Fruit fly (Drosophila melanogaster) whole organism, embryonic: ENCODE measurements around the gene CG13912.

ENCODE experiments used
- ATbp ChIP-seq: fragments of 200-800 bp; sonication (Bioruptor generic); optimal IDR thresholded peaks from 2 replicates; lab custom pipeline; 2017; ENCODE audit warnings: missing biosample characterization, mild to moderate bottlenecking, missing genetic modification characterization, missing genetic modification reagents
- CG11504 ChIP-seq: fragments of 200-800 bp; sonication (Bioruptor generic); optimal IDR thresholded peaks from 3 replicates; lab custom pipeline; 2019; ENCODE audit warnings: missing biosample characterization, mild to moderate bottlenecking, missing genetic modification characterization, moderate library complexity
- CG12071 ChIP-seq: fragments of 200-800 bp; sonication (Bioruptor generic); optimal IDR thresholded peaks from 3 replicates; lab custom pipeline; 2018; ENCODE audit warnings: missing biosample characterization, mild to moderate bottlenecking, missing genetic modification characterization
- CG12659 ChIP-seq: fragments of 200-800 bp; sonication (Bioruptor generic); optimal IDR thresholded peaks from 3 replicates; lab custom pipeline; 2017; ENCODE audit warnings: mild to moderate bottlenecking, missing biosample characterization, missing genetic modification reagents, missing genetic modification characterization
- CG13296 ChIP-seq: fragments of 200-800 bp; sonication (Bioruptor generic); optimal IDR thresholded peaks from 3 replicates; lab custom pipeline; 2018; ENCODE audit warnings: missing biosample characterization, mild to moderate bottlenecking, missing genetic modification characterization
- CG13424 ChIP-seq: fragments of 200-800 bp; sonication (Bioruptor generic); optimal IDR thresholded peaks from 2 replicates; lab custom pipeline; 2019; ENCODE audit warnings: missing biosample characterization, mild to moderate bottlenecking, missing genetic modification characterization, moderate library complexity
- CG17385 ChIP-seq: fragments of 200-800 bp; sonication (Bioruptor generic); optimal IDR thresholded peaks from 3 replicates; lab custom pipeline; 2018; ENCODE audit warnings: missing biosample characterization, mild to moderate bottlenecking, missing genetic modification characterization
- CG17568 ChIP-seq: fragments of 200-800 bp; sonication (Bioruptor generic); optimal IDR thresholded peaks from 2 replicates; lab custom pipeline; 2018; ENCODE audit warnings: missing biosample characterization, mild to moderate bottlenecking, missing genetic modification characterization, moderate library complexity
- CG17802 ChIP-seq: fragments of 200-800 bp; sonication (Bioruptor generic); optimal IDR thresholded peaks from 2 replicates; lab custom pipeline; 2018; ENCODE audit warnings: missing biosample characterization, mild to moderate bottlenecking, missing genetic modification characterization, moderate library complexity
- CG1832 ChIP-seq: fragments of 200-800 bp; sonication (Bioruptor generic); optimal IDR thresholded peaks from 2 replicates; lab custom pipeline; 2017; ENCODE audit warnings: missing biosample characterization, mild to moderate bottlenecking, missing genetic modification characterization, inconsistent platforms
- CG18476 ChIP-seq: fragments of 200-800 bp; sonication (Bioruptor generic); optimal IDR thresholded peaks from 2 replicates; lab custom pipeline; 2016; ENCODE audit warnings: missing biosample characterization, mild to moderate bottlenecking, missing genetic modification characterization
- CG18619 ChIP-seq: fragments of 200-800 bp; sonication (Bioruptor generic); optimal IDR thresholded peaks from 3 replicates; lab custom pipeline; 2017; ENCODE audit warnings: missing biosample characterization, mild to moderate bottlenecking, missing genetic modification characterization
- CG18764 ChIP-seq: fragments of 200-800 bp; sonication (Bioruptor generic); optimal IDR thresholded peaks from 3 replicates; lab custom pipeline; 2016; ENCODE audit warnings: missing biosample characterization, missing genetic modification characterization
- CG2678 ChIP-seq: fragments of 200-800 bp; sonication (Bioruptor generic); optimal IDR thresholded peaks from 3 replicates; lab custom pipeline; 2019; ENCODE audit warnings: missing biosample characterization, mild to moderate bottlenecking, missing genetic modification characterization, moderate library complexity
- CG3065 ChIP-seq: fragments of 200-800 bp; sonication (Bioruptor generic); optimal IDR thresholded peaks from 2 replicates; lab custom pipeline; 2016; ENCODE audit warnings: missing biosample characterization, missing genetic modification characterization
- CG32532 ChIP-seq: fragments of 200-800 bp; sonication (Bioruptor generic); IDR thresholded peaks from 2 replicates; pipeline ENCODE4 v1.3.6; 2022; ENCODE audit warnings: missing biosample characterization, missing genetic modification characterization
- CG33557 ChIP-seq: fragments of 200-800 bp; sonication (Bioruptor generic); optimal IDR thresholded peaks from 2 replicates; lab custom pipeline; 2019; ENCODE audit warnings: missing biosample characterization, mild to moderate bottlenecking, missing genetic modification characterization, moderate library complexity
- CG34376 ChIP-seq: fragments of 200-800 bp; sonication (Bioruptor generic); optimal IDR thresholded peaks from 2 replicates; lab custom pipeline; 2018; ENCODE audit warnings: missing biosample characterization, mild to moderate bottlenecking, missing genetic modification characterization
- CG3995 ChIP-seq: fragments of 200-800 bp; sonication (Bioruptor generic); optimal IDR thresholded peaks from 3 replicates; lab custom pipeline; 2016; ENCODE audit warnings: missing biosample characterization, missing genetic modification characterization
- CG4360 ChIP-seq: fragments of 200-800 bp; sonication (Bioruptor generic); IDR thresholded peaks from 2 replicates; pipeline ENCODE4 v1.3.6; 2022; ENCODE audit warnings: missing biosample characterization, missing genetic modification characterization
- CG4730 ChIP-seq: fragments of 200-800 bp; sonication (Bioruptor generic); IDR thresholded peaks from 2 replicates; pipeline ENCODE4 v1.3.6; 2022; ENCODE audit warnings: missing biosample characterization, missing genetic modification characterization
- CG7271 ChIP-seq: fragments of 200-800 bp; sonication (Bioruptor generic); optimal IDR thresholded peaks from 2 replicates; lab custom pipeline; 2018; ENCODE audit warnings: missing biosample characterization, mild to moderate bottlenecking, missing genetic modification characterization, moderate library complexity
- CG9727 ChIP-seq: fragments of 200-800 bp; sonication (Bioruptor generic); optimal IDR thresholded peaks from 3 replicates; lab custom pipeline; 2017; ENCODE audit warnings: missing biosample characterization, mild to moderate bottlenecking, missing genetic modification characterization
- CG9797 ChIP-seq: fragments of 200-800 bp; sonication (Bioruptor generic); optimal IDR thresholded peaks from 3 replicates; lab custom pipeline; 2018; ENCODE audit warnings: missing biosample characterization, mild to moderate bottlenecking, missing genetic modification characterization
- CrebB ChIP-seq: fragments of 200-800 bp; sonication (Bioruptor generic); optimal IDR thresholded peaks from 3 replicates; lab custom pipeline; 2018; ENCODE audit warnings: missing biosample characterization, mild to moderate bottlenecking, missing genetic modification characterization
- D19B ChIP-seq: fragments of 200-800 bp; sonication (Bioruptor generic); optimal IDR thresholded peaks from 2 replicates; lab custom pipeline; 2017; ENCODE audit warnings: missing biosample characterization, mild to moderate bottlenecking, missing genetic modification characterization
- E2f1 ChIP-seq: fragments of 200-800 bp; sonication (Bioruptor generic); IDR thresholded peaks from 2 replicates; pipeline ENCODE4 v1.3.6; 2022; ENCODE audit warnings: missing biosample characterization, missing genetic modification characterization
- Fer3 ChIP-seq: fragments of 200-800 bp; sonication (Bioruptor generic); optimal IDR thresholded peaks from 2 replicates; lab custom pipeline; 2018; ENCODE audit warnings: missing biosample characterization, mild to moderate bottlenecking, missing genetic modification characterization, moderate library complexity
- HLH4C ChIP-seq: fragments of 200-800 bp; sonication (Bioruptor generic); IDR thresholded peaks from 3 replicates; pipeline ENCODE4 v1.3.6; 2022; ENCODE audit warnings: missing biosample characterization, missing genetic modification characterization; ENCODE audit not compliant: partially characterized antibody
- MBD-R2 ChIP-seq: fragments of 200-800 bp; sonication (Bioruptor generic); IDR thresholded peaks from 2 replicates; pipeline ENCODE4 v1.3.6; 2022; ENCODE audit warnings: missing biosample characterization, missing genetic modification characterization
- Myb ChIP-seq: fragments of 200-800 bp; sonication (Bioruptor generic); optimal IDR thresholded peaks from 2 replicates; lab custom pipeline; 2016; ENCODE audit warnings: missing biosample characterization, missing genetic modification characterization
- PHDP ChIP-seq: fragments of 200-800 bp; sonication (Bioruptor generic); optimal IDR thresholded peaks from 3 replicates; lab custom pipeline; 2018; ENCODE audit warnings: missing biosample characterization, mild to moderate bottlenecking, missing genetic modification characterization, moderate library complexity
- Pdp1 ChIP-seq, 2 experiments: fragments of 200-800 bp; sonication (Bioruptor generic); optimal IDR thresholded peaks; 3 replicates each; lab custom pipeline; 2016; ENCODE audit warnings: missing biosample characterization in 2 of 2, missing genetic modification characterization in 2 of 2, mild to moderate bottlenecking in 1 of 2, moderate library complexity in 1 of 2
- Sry-δ ChIP-seq: fragments of 200-800 bp; sonication (Bioruptor generic); optimal IDR thresholded peaks from 2 replicates; lab custom pipeline; 2016; ENCODE audit warnings: missing biosample characterization, missing genetic modification characterization
- ci ChIP-seq: fragments of 200-800 bp; sonication (Bioruptor generic); IDR thresholded peaks from 3 replicates; pipeline ENCODE4 v1.3.6; 2022; ENCODE audit warnings: missing biosample characterization, missing genetic modification characterization
- dm ChIP-seq: fragments of 200-800 bp; sonication (Bioruptor generic); optimal IDR thresholded peaks from 3 replicates; lab custom pipeline; 2016; ENCODE audit warnings: missing biosample characterization, missing genetic modification characterization
- eyg ChIP-seq: fragments of 200-800 bp; sonication (Bioruptor generic); optimal IDR thresholded peaks from 3 replicates; lab custom pipeline; 2016; ENCODE audit warnings: missing biosample characterization, missing genetic modification characterization
- fru ChIP-seq: fragments of >200 bp; optimal IDR thresholded peaks from 2 replicates; lab custom pipeline; 2017
- grn ChIP-seq: fragments of 200-800 bp; sonication (Bioruptor generic); optimal IDR thresholded peaks from 3 replicates; lab custom pipeline; 2017; ENCODE audit warnings: missing biosample characterization, missing genetic modification characterization
- ham ChIP-seq: fragments of 200-800 bp; sonication (Bioruptor generic); IDR thresholded peaks from 2 replicates; pipeline ENCODE4 v1.3.6; 2022; ENCODE audit warnings: missing biosample characterization, missing genetic modification characterization
- hth ChIP-seq: fragments of >200 bp; optimal IDR thresholded peaks from 2 replicates; lab custom pipeline; 2017; ENCODE audit warnings: inconsistent platforms
- ken ChIP-seq: fragments of 200-800 bp; sonication (Bioruptor generic); IDR thresholded peaks from 3 replicates; pipeline ENCODE4 v1.3.6; 2022; ENCODE audit warnings: missing biosample characterization, missing genetic modification characterization
- lov ChIP-seq, 2 experiments: fragments of 200-800 bp in 1 of 2; fragments of >200 bp in 1 of 2; sonication (Bioruptor generic) in 1 of 2; IDR thresholded peaks in 1 of 2; optimal IDR thresholded peaks in 1 of 2; 2 replicates in 1 of 2; 3 replicates in 1 of 2; pipeline versions ENCODE4 v1.3.6 to Lab custom; 2017 to 2022; ENCODE audit warnings: missing biosample characterization in 1 of 2, missing genetic modification characterization in 1 of 2
- pita ChIP-seq: fragments of 200-800 bp; sonication (Bioruptor generic); optimal IDR thresholded peaks from 2 replicates; lab custom pipeline; 2017; ENCODE audit warnings: missing biosample characterization, mild to moderate bottlenecking, missing genetic modification characterization
- pnt ChIP-seq: fragments of 200-800 bp; sonication (Bioruptor generic); optimal IDR thresholded peaks from 3 replicates; lab custom pipeline; 2016; ENCODE audit warnings: missing biosample characterization, missing genetic modification characterization
- sens ChIP-seq: fragments of 200-800 bp; sonication (Bioruptor generic); peaks from one replicate; lab custom pipeline; 2016; ENCODE audit warnings: missing biosample characterization, missing genetic modification characterization
- tap ChIP-seq: fragments of 200-800 bp; optimal IDR thresholded peaks from 3 replicates; lab custom pipeline; 2019; ENCODE audit warnings: missing biosample characterization, mild to moderate bottlenecking, missing genetic modification characterization, moderate library complexity
- tgo ChIP-seq: fragments of 200-800 bp; sonication (Bioruptor generic); IDR thresholded peaks from 3 replicates; pipeline ENCODE4 v1.3.6; 2022; ENCODE audit warnings: missing biosample characterization, missing genetic modification characterization
- unpg ChIP-seq: fragments of 200-800 bp; sonication (Bioruptor generic); optimal IDR thresholded peaks from 3 replicates; lab custom pipeline; 2018; ENCODE audit warnings: missing biosample characterization, mild to moderate bottlenecking, missing genetic modification characterization, moderate library complexity
- vnd ChIP-seq: fragments of 200-800 bp; sonication (Bioruptor generic); IDR thresholded peaks from 3 replicates; pipeline ENCODE4 v1.3.6; 2022; ENCODE audit warnings: missing biosample characterization, missing genetic modification characterization; ENCODE audit not compliant: partially characterized antibody
- zen ChIP-seq: fragments of 200-800 bp; sonication (Bioruptor generic); optimal IDR thresholded peaks from 3 replicates; lab custom pipeline; 2018; ENCODE audit warnings: missing biosample characterization, mild to moderate bottlenecking, missing genetic modification characterization, moderate library complexity
- zf30C ChIP-seq: fragments of 200-800 bp; sonication (Bioruptor generic); optimal IDR thresholded peaks from 3 replicates; lab custom pipeline; 2018; ENCODE audit warnings: missing biosample characterization, mild to moderate bottlenecking, missing genetic modification characterization

The CG13912 gene

DNA sequence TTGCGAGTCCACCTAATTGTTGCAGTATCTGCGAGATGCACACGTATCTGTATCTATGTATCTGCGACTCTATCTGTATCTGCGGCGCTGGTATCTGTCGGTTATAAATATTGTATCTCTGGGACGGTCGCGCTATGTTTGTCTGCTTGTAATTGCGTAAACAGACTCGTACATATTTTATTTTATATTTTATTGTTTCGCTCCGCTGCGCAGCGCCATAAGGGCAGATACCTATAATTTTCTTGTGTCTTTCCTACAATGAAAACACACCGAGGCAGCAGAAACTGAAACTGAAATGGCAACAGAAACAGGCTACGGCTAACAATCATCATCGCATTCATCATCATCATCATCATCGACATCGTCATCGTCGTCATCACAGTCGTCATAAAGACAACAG, 20.9 kb upstream of the CG13912 start (continued):
- TF ChIP-seq D19B (GFP tag; lab: Kevin White, UChicago) (no peak), CG33557 (GFP tag; lab: Kevin White, UChicago) (peak; percentile 17), eyg (GFP tag; lab: Kevin White, UChicago) (no peak), CG4730 (GFP tag; lab: Robert Waterston, UW) (no peak), Myb (no peak), vnd (no peak), CG13424 (tag; lab: Kevin White, UChicago) (no peak), sens (peak; percentile 66), ken (GFP tag; lab: Robert Waterston, UW) (no peak), CG7271 (tag; lab: Kevin White, UChicago) (no peak), HLH4C (no peak), CG1832 (GFP tag; lab: Kevin White, UChicago) (no peak), Sry-δ (GFP tag; lab: Kevin White, UChicago) (no peak), tgo (GFP tag; lab: Robert Waterston, UW) (no peak), CG18619 (GFP tag; lab: Kevin White, UChicago) (no peak), CG4360 (GFP tag; lab: Robert Waterston, UW) (no peak), ham (GFP tag; lab: Robert Waterston, UW) (no peak), CG17568 (GFP tag; lab: Kevin White, UChicago) (peak; percentile 17), CG18764 (GFP tag; lab: Kevin White, UChicago) (no peak), CG11504 (tag; lab: Kevin White, UChicago) (peak; percentile 13), CG2678 (tag; lab: Kevin White, UChicago) (peak; percentile 20), Pdp1 (GFP tag; optimal IDR thresholded peaks at IDR 0.05; lab: Kevin White, UChicago) (peak in 1 of 2 experiments; percentile 36), E2f1 (GFP tag; lab: Robert Waterston, UW) (no peak), pnt (GFP tag; lab: Kevin White, UChicago) (no peak), CG3995 (GFP tag; lab: Kevin White, UChicago) (no peak), zen (tag; lab: Kevin White, UChicago) (peak; percentile 11), ATbp (GFP tag; lab: Kevin White, UChicago) (peak; percentile 21), hth (lab: Kevin White, UChicago) (no peak), CG17802 (tag; lab: Kevin White, UChicago) (no peak), grn (peak; percentile 18), CG9797 (GFP tag; lab: Kevin White, UChicago) (no peak), CG3065 (no peak)

DNA sequence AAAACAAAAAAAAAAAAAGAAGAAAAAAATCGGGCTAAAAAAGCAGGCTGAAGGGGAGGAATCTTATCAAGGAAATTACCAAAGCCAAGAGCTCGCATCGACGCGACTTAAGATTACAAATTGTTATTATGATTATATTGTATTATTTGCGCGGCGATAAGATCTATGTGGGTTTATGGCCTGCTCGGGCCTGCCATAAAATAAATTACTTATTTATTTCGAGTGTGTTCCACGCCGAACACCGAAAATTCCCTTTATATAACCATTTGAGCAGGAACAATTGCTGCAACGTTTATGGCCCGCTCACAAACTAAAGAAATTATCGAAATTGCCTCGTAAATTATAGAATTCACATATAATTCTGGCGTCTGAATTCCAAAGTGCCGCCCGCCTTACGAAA, 19.8 kb upstream of the CG13912 start:
- peak; percentile 31 for TF ChIP-seq CG11504 (tag; lab: Kevin White, UChicago)
- no peak for TF ChIP-seq pita (GFP tag; lab: Kevin White, UChicago)
- TF ChIP-seq CG17385 = peak; percentile 27
- TF ChIP-seq CrebB (tag; lab: Kevin White, UChicago) = peak; percentile 5
- no peak for TF ChIP-seq lov (optimal IDR thresholded peaks at IDR 0.05; lab: Kevin White, UChicago)
- no peak for TF ChIP-seq lov (GFP tag; IDR thresholded peaks at IDR 0.05; lab: Robert Waterston, UW)
- peak; percentile 54 for TF ChIP-seq CG13296
- TF ChIP-seq CG18476 = no peak
- TF ChIP-seq CG12659 (GFP tag; lab: Kevin White, UChicago) = peak; percentile 8
- peak; percentile 51 for TF ChIP-seq unpg (GFP tag; lab: Kevin White, UChicago)
- TF ChIP-seq tap = peak; percentile 7
- peak; percentile 55 for TF ChIP-seq PHDP (tag; lab: Kevin White, UChicago)
- no peak for TF ChIP-seq dm
- TF ChIP-seq CG32532 = no peak
- no peak for TF ChIP-seq zf30C (GFP tag; lab: Kevin White, UChicago)
- TF ChIP-seq CG9727 (GFP tag; lab: Kevin White, UChicago) = peak; percentile 24
- TF ChIP-seq MBD-R2 (GFP tag; lab: Robert Waterston, UW) = no peak
- peak; percentile 34 for TF ChIP-seq CG12071 (GFP tag; lab: Kevin White, UChicago)
- TF ChIP-seq CG34376 (GFP tag; lab: Kevin White, UChicago) = peak; percentile 55
- TF ChIP-seq ci (GFP tag; lab: Robert Waterston, UW) = 0 out of 3 replicates have a peak, but pooled peaks have one; percentile 28
- no peak for TF ChIP-seq Fer3 (tag; lab: Kevin White, UChicago)
- no peak for TF ChIP-seq fru (lab: Kevin White, UChicago)
